Fruit fly (Drosophila melanogaster): Measurements from ENCODE around the gene Cyp6d5.

DNA sequence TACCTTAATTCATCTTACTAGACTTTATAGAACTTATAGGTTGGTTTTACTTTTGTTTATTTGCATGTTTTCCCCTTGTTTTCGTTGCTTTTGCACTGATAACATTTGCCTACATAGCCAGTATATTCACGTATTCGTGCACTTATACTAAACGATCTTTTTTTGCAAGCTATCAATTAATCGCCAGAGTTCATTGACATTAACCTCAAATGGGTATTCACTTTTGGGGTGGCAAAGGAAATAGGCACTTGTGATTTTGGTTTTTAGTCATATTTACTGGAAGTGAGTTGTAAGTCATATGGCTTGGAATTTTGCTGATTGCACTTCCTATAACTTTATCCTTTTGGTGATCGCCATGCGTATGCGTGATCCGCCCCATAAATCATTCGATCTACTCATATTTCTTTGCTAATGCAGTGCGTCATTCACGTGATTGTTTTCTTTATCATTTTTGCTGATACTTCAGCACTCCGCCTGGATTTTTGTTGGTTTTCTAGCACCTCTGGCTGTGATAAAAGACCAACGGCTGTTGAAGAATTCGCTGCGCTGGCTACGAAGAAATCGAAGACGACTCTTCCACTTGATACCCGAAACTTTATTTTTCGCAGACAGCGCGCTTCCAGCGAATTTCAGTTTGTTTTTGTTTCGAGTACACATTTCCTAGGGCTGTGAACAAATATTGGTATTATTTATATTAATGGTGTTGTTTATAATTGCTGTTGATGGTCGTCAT is 39.0 kb downstream of the Cyp6d5 start:
- TF ChIP-seq CG8478 (optimal IDR thresholded peaks at IDR 0.05) (no peak), CTCF (optimal IDR thresholded peaks at IDR 0.05) (no peak)

Data from S2 (cell line).